Worm (Caenorhabditis elegans): ENCODE measurements around the gene cutl-3.

Gene cutl-3

ce11 chrX:15040552-15041080 lies 41.6 kb upstream of the cutl-3 start, which contains the start of gene C18B12.4:
TSS of gene C18B12.4 (minus strand) at chrX:15040602.
- no peak for TF ChIP-seq unc-39 (tag; optimal IDR thresholded peaks at IDR 0.05)
- peak; percentile 94 for TF ChIP-seq nhr-77 (tag; optimal IDR thresholded peaks at IDR 0.05)
- TF ChIP-seq lin-29 (GFP tag; IDR thresholded peaks at IDR 0.05): peak; percentile 56; the same call in 1 of the 2 replicates
- TF ChIP-seq dmd-8 (GFP tag; IDR thresholded peaks at IDR 0.05): no peak
- TF ChIP-seq nhr-10 (tag; optimal IDR thresholded peaks at IDR 0.05): no peak
- TF ChIP-seq set-16 (GFP tag; IDR thresholded peaks at IDR 0.05): peak; percentile 88
- TF ChIP-seq sdz-12 (GFP tag; optimal IDR thresholded peaks at IDR 0.05): no peak
- peak in 1 of 2 experiments; percentile 82 for TF ChIP-seq hif-1 (tag; optimal IDR thresholded peaks at IDR 0.05)
- no peak for TF ChIP-seq Y75B8A.6 (GFP tag; IDR thresholded peaks at IDR 0.05)
- no peak for TF ChIP-seq ceh-44 (GFP tag; IDR thresholded peaks at IDR 0.05)
- no peak for TF ChIP-seq madf-5 (GFP tag; IDR thresholded peaks at IDR 0.05)
- TF ChIP-seq daf-8 (GFP tag; IDR thresholded peaks at IDR 0.05): no peak
- TF ChIP-seq zip-11 (GFP tag; IDR thresholded peaks at IDR 0.05): no peak
- TF ChIP-seq F49E8.2 (tag; optimal IDR thresholded peaks at IDR 0.05; ENCODE audit: borderline replicate concordance): no peak
- TF ChIP-seq fkh-10 (GFP tag; optimal IDR thresholded peaks at IDR 0.05): peak; percentile 59
- TF ChIP-seq unc-62 (GFP tag; optimal IDR thresholded peaks at IDR 0.05 in 1 of 2): peak in 1 of 2 experiments; percentile 98
- TF ChIP-seq unc-62 (tag; optimal IDR thresholded peaks at IDR 0.05): no peak
- TF ChIP-seq ztf-7 (tag; optimal IDR thresholded peaks at IDR 0.05): no peak
- peak; percentile 72 for TF ChIP-seq mes-2 (tag; optimal IDR thresholded peaks at IDR 0.05; ENCODE audit: poor library complexity, severe bottlenecking)
- TF ChIP-seq unc-130 (GFP tag; optimal IDR thresholded peaks at IDR 0.05): no peak
- TF ChIP-seq ceh-20 (GFP tag; IDR thresholded peaks at IDR 0.05): peak; percentile 84
- TF ChIP-seq tag-97 (GFP tag; IDR thresholded peaks at IDR 0.05): no peak
- TF ChIP-seq ceh-82 (tag; optimal IDR thresholded peaks at IDR 0.05): no peak
- TF ChIP-seq nhr-237 (tag; optimal IDR thresholded peaks at IDR 0.05): no peak
- peak; percentile 83 for TF ChIP-seq tra-1 (GFP tag; IDR thresholded peaks at IDR 0.05)
- TF ChIP-seq F26F4.8 (GFP tag; conservative IDR thresholded peaks at IDR 0.05): no peak
- peak; percentile 60 to 80 for TF ChIP-seq lsy-2 (tag; optimal IDR thresholded peaks at IDR 0.05)
- no peak for TF ChIP-seq ceh-62 (tag; optimal IDR thresholded peaks at IDR 0.05)
- peak; percentile 87 for TF ChIP-seq nhr-25 (tag; optimal IDR thresholded peaks at IDR 0.05; ENCODE audit: borderline replicate concordance, insufficient read depth)
- no peak for TF ChIP-seq jun-1 (tag; optimal IDR thresholded peaks at IDR 0.05)
- TF ChIP-seq dve-1 (tag; optimal IDR thresholded peaks at IDR 0.05; ENCODE audit: insufficient read depth): peak; percentile 81
- TF ChIP-seq lin-38 (GFP tag; IDR thresholded peaks at IDR 0.05): peak; percentile 93
- no peak for TF ChIP-seq zip-2 (tag; optimal IDR thresholded peaks at IDR 0.05)
- TF ChIP-seq nhr-28 (tag; optimal IDR thresholded peaks at IDR 0.05): peak; percentile 93
- TF ChIP-seq zfp-2 (tag; optimal IDR thresholded peaks at IDR 0.05): peak; percentile 58
- TF ChIP-seq rbr-2 (tag; optimal IDR thresholded peaks at IDR 0.05): peak; percentile 84
- peak; percentile 62 for TF ChIP-seq nhr-6 (tag; optimal IDR thresholded peaks at IDR 0.05)
- TF ChIP-seq mdl-1 (tag; optimal IDR thresholded peaks at IDR 0.05): peak; percentile 67 to 92
- TF ChIP-seq ama-1 (optimal IDR thresholded peaks at IDR 0.05): peak; percentile 78
- TF ChIP-seq ceh-32 (tag; optimal IDR thresholded peaks at IDR 0.05; ENCODE audit: poor library complexity): no peak
- no peak for TF ChIP-seq lir-3 (tag; optimal IDR thresholded peaks at IDR 0.05)
- TF ChIP-seq duxl-1 (tag; optimal IDR thresholded peaks at IDR 0.05; ENCODE audit: poor library complexity): peak; percentile 41
- TF ChIP-seq nhr-11 (tag; optimal IDR thresholded peaks at IDR 0.05): peak; percentile 95
- peak; percentile 73; the same call in 1 of the 2 replicates for TF ChIP-seq lin-1 (GFP tag; IDR thresholded peaks at IDR 0.05)
- no peak for TF ChIP-seq ztf-11 (tag; optimal IDR thresholded peaks at IDR 0.05)
- TF ChIP-seq ZK337.2 (GFP tag; IDR thresholded peaks at IDR 0.05): no peak
- TF ChIP-seq daf-16 (GFP tag; optimal IDR thresholded peaks at IDR 0.05): peak in 1 of 2 experiments; percentile 70
- TF ChIP-seq daf-16 (tag; optimal IDR thresholded peaks at IDR 0.05): peak; percentile 74
- peak; percentile 99 for TF ChIP-seq aha-1 (tag)
- TF ChIP-seq nhr-76 (tag; optimal IDR thresholded peaks at IDR 0.05): no peak
- no peak for TF ChIP-seq snpc-4 (tag; optimal IDR thresholded peaks at IDR 0.05)
- TF ChIP-seq dpl-1 (GFP tag; optimal IDR thresholded peaks at IDR 0.05): peak; percentile 69

All from whole organism, L4 larva.